Fruit fly (Drosophila melanogaster): ENCODE measurements around the gene CG3434.

dm6 chr3L:9420819-9421130 lies 39.8 kb downstream of the CG3434 start:
- TF ChIP-seq CG14711 (tag; optimal IDR thresholded peaks at IDR 0.05) (no peak), CG7101 (tag; optimal IDR thresholded peaks at IDR 0.05) (no peak), Hr96 (GFP tag; optimal IDR thresholded peaks at IDR 0.05) (no peak)

All from whole organism, adult.